Fruit fly (Drosophila melanogaster) whole organism, embryonic: ENCODE results near the gene nAChRalpha3.

Source experiments
- Asciz ChIP-seq: fragments of 200-800 bp; sonication (Bioruptor generic); optimal IDR thresholded peaks from 2 replicates; lab custom pipeline; 2017; ENCODE audit warnings: missing biosample characterization, mild to moderate bottlenecking, missing genetic modification characterization, missing genetic modification reagents
- Awh ChIP-seq: fragments of 200-800 bp; sonication (Bioruptor generic); IDR thresholded peaks from 2 replicates; pipeline ENCODE4, ENCODE4 v1.3.6; 2022; ENCODE audit warnings: missing biosample characterization, missing genetic modification characterization
- B-H1 ChIP-seq: fragments of 200-800 bp; sonication (Bioruptor generic); IDR thresholded peaks from 3 replicates; pipeline ENCODE4 v1.3.6; 2022; ENCODE audit warnings: missing biosample characterization, missing genetic modification characterization
- B-H2 ChIP-seq: fragments of 200-800 bp; sonication (Bioruptor generic); optimal IDR thresholded peaks from 2 replicates; lab custom pipeline; 2018; ENCODE audit warnings: missing biosample characterization, mild to moderate bottlenecking, missing genetic modification characterization
- BEAF-32 ChIP-seq: fragments of 200-800 bp; sonication (Bioruptor generic); optimal IDR thresholded peaks from 3 replicates; lab custom pipeline; 2017; ENCODE audit warnings: missing biosample characterization, missing genetic modification characterization, mild to moderate bottlenecking, moderate library complexity, missing genetic modification reagents
- CG11504 ChIP-seq: fragments of 200-800 bp; sonication (Bioruptor generic); optimal IDR thresholded peaks from 3 replicates; lab custom pipeline; 2019; ENCODE audit warnings: missing biosample characterization, mild to moderate bottlenecking, missing genetic modification characterization, moderate library complexity
- CG12391 ChIP-seq: fragments of 200-800 bp; sonication (Bioruptor generic); optimal IDR thresholded peaks from 3 replicates; lab custom pipeline; 2018; ENCODE audit warnings: missing biosample characterization, mild to moderate bottlenecking, missing genetic modification characterization, moderate library complexity
- CG12659 ChIP-seq: fragments of 200-800 bp; sonication (Bioruptor generic); optimal IDR thresholded peaks from 3 replicates; lab custom pipeline; 2017; ENCODE audit warnings: mild to moderate bottlenecking, missing biosample characterization, missing genetic modification reagents, missing genetic modification characterization
- CG1529 ChIP-seq: fragments of 200-800 bp; sonication (Bioruptor generic); optimal IDR thresholded peaks from 3 replicates; lab custom pipeline; 2018; ENCODE audit warnings: missing biosample characterization, missing genetic modification characterization
- CG17328 ChIP-seq: fragments of 200-800 bp; sonication (Bioruptor generic); IDR thresholded peaks from 2 replicates; pipeline ENCODE4 v1.3.6; 2022; ENCODE audit warnings: missing biosample characterization, missing genetic modification characterization
- CG17612 ChIP-seq: fragments of 200-800 bp; sonication (Bioruptor generic); IDR thresholded peaks from 2 replicates; pipeline ENCODE4 v1.3.6; 2022; ENCODE audit warnings: missing biosample characterization, missing genetic modification characterization
- CG18011 ChIP-seq: fragments of 200-800 bp; sonication (Bioruptor generic); optimal IDR thresholded peaks from 2 replicates; lab custom pipeline; 2017; ENCODE audit warnings: missing biosample characterization, missing genetic modification characterization, mild to moderate bottlenecking, moderate library complexity, missing genotype
- CG2120 ChIP-seq: fragments of 200-800 bp; sonication (Bioruptor generic); optimal IDR thresholded peaks from 3 replicates; lab custom pipeline; 2016; ENCODE audit warnings: missing biosample characterization, missing genetic modification characterization
- CG6654 ChIP-seq: fragments of 200-800 bp; sonication (Bioruptor generic); optimal IDR thresholded peaks from 2 replicates; lab custom pipeline; 2017; ENCODE audit warnings: missing biosample characterization, mild to moderate bottlenecking, missing genetic modification characterization
- CG6683 ChIP-seq: fragments of 200-800 bp; sonication (Bioruptor generic); optimal IDR thresholded peaks from 2 replicates; lab custom pipeline; 2017; ENCODE audit warnings: missing biosample characterization, mild to moderate bottlenecking, missing genetic modification characterization, missing genetic modification reagents
- CG7987 ChIP-seq: fragments of 200-800 bp; sonication (Bioruptor generic); optimal IDR thresholded peaks from 2 replicates; lab custom pipeline; 2018; ENCODE audit warnings: missing biosample characterization, mild to moderate bottlenecking, missing genetic modification characterization, moderate library complexity
- CG8478 ChIP-seq: fragments of >200 bp; optimal IDR thresholded peaks from 2 replicates; lab custom pipeline; 2018
- CG9932 ChIP-seq: fragments of 200-800 bp; sonication (Bioruptor generic); IDR thresholded peaks from 2 replicates; pipeline ENCODE4 v1.3.6; 2022; ENCODE audit warnings: missing biosample characterization, missing genetic modification characterization
- Dbx ChIP-seq: fragments of 200-800 bp; sonication (Bioruptor generic); IDR thresholded peaks from 3 replicates; pipeline ENCODE4 v1.3.6; 2022; ENCODE audit warnings: missing biosample characterization, missing genetic modification characterization
- E2f1 ChIP-seq: fragments of 200-800 bp; sonication (Bioruptor generic); IDR thresholded peaks from 2 replicates; pipeline ENCODE4 v1.3.6; 2022; ENCODE audit warnings: missing biosample characterization, missing genetic modification characterization
- Ets65A ChIP-seq: fragments of 200-800 bp; sonication (Bioruptor generic); peaks from one replicate; lab custom pipeline; 2016; ENCODE audit warnings: missing biosample characterization, missing genetic modification characterization
- Fer1 ChIP-seq: fragments of 200-800 bp; sonication (Bioruptor generic); optimal IDR thresholded peaks from 2 replicates; lab custom pipeline; 2017; ENCODE audit warnings: missing biosample characterization, mild to moderate bottlenecking, missing genetic modification characterization
- GATAe ChIP-seq: fragments of 200-800 bp; sonication (Bioruptor generic); conservative IDR thresholded peaks from 2 replicates; pipeline ENCODE4 v1.3.6; 2022; ENCODE audit warnings: missing biosample characterization, missing genetic modification characterization
- HmgZ ChIP-seq: fragments of 200-800 bp; sonication (Bioruptor generic); optimal IDR thresholded peaks from 2 replicates; lab custom pipeline; 2018; ENCODE audit warnings: missing biosample characterization, mild to moderate bottlenecking, missing genetic modification characterization
- Meics ChIP-seq: fragments of 200-800 bp; sonication (Bioruptor generic); optimal IDR thresholded peaks from 2 replicates; lab custom pipeline; 2017; ENCODE audit warnings: missing biosample characterization, mild to moderate bottlenecking, missing genetic modification characterization
- NK7.1 ChIP-seq: fragments of 200-800 bp; sonication (Bioruptor generic); optimal IDR thresholded peaks from 3 replicates; lab custom pipeline; 2016; ENCODE audit warnings: missing biosample characterization, missing genetic modification characterization
- Opbp ChIP-seq: fragments of 200-800 bp; sonication (Bioruptor generic); IDR thresholded peaks from 3 replicates; pipeline ENCODE4 v1.3.6; 2022; ENCODE audit warnings: missing biosample characterization, missing genetic modification characterization; ENCODE audit not compliant: partially characterized antibody
- Poxn ChIP-seq: fragments of 200-800 bp; sonication (Bioruptor generic); IDR thresholded peaks from 2 replicates; pipeline ENCODE4 v1.3.6; 2022; ENCODE audit warnings: missing biosample characterization, missing genetic modification characterization
- Ptx1 ChIP-seq: fragments of 200-800 bp; sonication (Bioruptor generic); IDR thresholded peaks from 2 replicates; pipeline ENCODE4 v1.3.6; 2022; ENCODE audit warnings: missing biosample characterization, missing genetic modification characterization
- Sry-δ ChIP-seq: fragments of 200-800 bp; sonication (Bioruptor generic); optimal IDR thresholded peaks from 2 replicates; lab custom pipeline; 2016; ENCODE audit warnings: missing biosample characterization, missing genetic modification characterization
- Ssrp ChIP-seq: fragments of 200-800 bp; sonication (Bioruptor generic); optimal IDR thresholded peaks from 2 replicates; lab custom pipeline; 2018; ENCODE audit warnings: missing biosample characterization, mild to moderate bottlenecking, missing genetic modification characterization, moderate library complexity
- Stat92E ChIP-seq, 3 experiments: fragments of >200 bp in 2 of 3; fragments of 200-800 bp in 1 of 3; sonication (Bioruptor generic) in 1 of 3; optimal IDR thresholded peaks; 2 replicates each; lab custom pipeline; 2017 to 2019; ENCODE audit warnings: missing biosample characterization in 3 of 3, missing genetic modification characterization in 3 of 3, mild to moderate bottlenecking in 1 of 3, moderate library complexity in 1 of 3
- Usf ChIP-seq: fragments of 200-800 bp; sonication (Bioruptor generic); optimal IDR thresholded peaks from 2 replicates; lab custom pipeline; 2017; ENCODE audit warnings: missing genotype, missing biosample characterization, missing genetic modification characterization
- amos ChIP-seq: fragments of 200-800 bp; sonication (Bioruptor generic); IDR thresholded peaks from 2 replicates; pipeline ENCODE4 v1.3.6; 2022; ENCODE audit warnings: missing biosample characterization, missing genetic modification characterization; ENCODE audit not compliant: partially characterized antibody
- az2 ChIP-seq: fragments of 200-800 bp; sonication (Bioruptor generic); optimal IDR thresholded peaks from 3 replicates; lab custom pipeline; 2016; ENCODE audit warnings: missing biosample characterization, missing genetic modification characterization
- bab2 ChIP-seq: fragments of 200-800 bp; sonication (Bioruptor generic); optimal IDR thresholded peaks from 2 replicates; lab custom pipeline; 2016; ENCODE audit warnings: missing biosample characterization, missing genetic modification characterization
- cad ChIP-seq: fragments of >200 bp; optimal IDR thresholded peaks from 2 replicates; lab custom pipeline; 2017; ENCODE audit warnings: missing biosample characterization, missing genetic modification characterization
- caup ChIP-seq: fragments of 200-800 bp; sonication (Bioruptor generic); optimal IDR thresholded peaks from 3 replicates; lab custom pipeline; 2017; ENCODE audit warnings: missing biosample characterization, mild to moderate bottlenecking, missing genetic modification characterization, moderate library complexity; ENCODE audit not compliant: severe bottlenecking
- chm ChIP-seq: fragments of 200-800 bp; sonication (Bioruptor generic); IDR thresholded peaks from 2 replicates; pipeline ENCODE4 v1.3.6; 2022; ENCODE audit warnings: missing biosample characterization, missing genetic modification characterization
- dm ChIP-seq: fragments of 200-800 bp; sonication (Bioruptor generic); optimal IDR thresholded peaks from 3 replicates; lab custom pipeline; 2016; ENCODE audit warnings: missing biosample characterization, missing genetic modification characterization
- ems ChIP-seq: fragments of 200-800 bp; sonication (Bioruptor generic); optimal IDR thresholded peaks from 3 replicates; lab custom pipeline; 2016; ENCODE audit warnings: missing biosample characterization, missing genetic modification characterization
- esg ChIP-seq: fragments of 200-800 bp; sonication (Bioruptor generic); conservative IDR thresholded peaks from 2 replicates; pipeline ENCODE4 v1.3.6; 2022; ENCODE audit warnings: missing biosample characterization, missing genetic modification characterization
- knrl ChIP-seq: fragments of 200-800 bp; sonication (Bioruptor generic); IDR thresholded peaks from 3 replicates; pipeline ENCODE4 v1.3.6; 2022; ENCODE audit warnings: missing biosample characterization, missing genetic modification characterization; ENCODE audit not compliant: partially characterized antibody
- lbe ChIP-seq: fragments of 200-800 bp; sonication (Bioruptor generic); optimal IDR thresholded peaks from 2 replicates; lab custom pipeline; 2016; ENCODE audit warnings: missing biosample characterization, mild to moderate bottlenecking, missing genetic modification characterization
- lola ChIP-seq, 3 experiments: fragments of >200 bp in 2 of 3; fragments of 200-800 bp in 1 of 3; sonication (Bioruptor generic) in 1 of 3; optimal IDR thresholded peaks; 2 replicates each; lab custom pipeline; 2017 to 2019; ENCODE audit warnings: missing biosample characterization in 3 of 3, missing genetic modification characterization in 3 of 3, mild to moderate bottlenecking in 1 of 3, moderate library complexity in 1 of 3
- nau ChIP-seq: fragments of 200-800 bp; sonication (Bioruptor generic); optimal IDR thresholded peaks from 3 replicates; lab custom pipeline; 2017; ENCODE audit warnings: missing biosample characterization, mild to moderate bottlenecking, missing genetic modification characterization, missing genetic modification reagents
- nom ChIP-seq: fragments of 200-800 bp; sonication (Bioruptor generic); optimal IDR thresholded peaks from 2 replicates; lab custom pipeline; 2017; ENCODE audit warnings: missing biosample characterization, missing genetic modification characterization, mild to moderate bottlenecking, moderate library complexity, missing genetic modification reagents
- ranshi ChIP-seq: fragments of 200-800 bp; sonication (Bioruptor generic); IDR thresholded peaks from 2 replicates; pipeline ENCODE4 v1.3.6; 2022; ENCODE audit warnings: missing biosample characterization, missing genetic modification characterization
- vnd ChIP-seq: fragments of 200-800 bp; sonication (Bioruptor generic); IDR thresholded peaks from 3 replicates; pipeline ENCODE4 v1.3.6; 2022; ENCODE audit warnings: missing biosample characterization, missing genetic modification characterization; ENCODE audit not compliant: partially characterized antibody
- wek ChIP-seq: fragments of 200-800 bp; sonication (Bioruptor generic); optimal IDR thresholded peaks from 3 replicates; lab custom pipeline; 2018; ENCODE audit warnings: missing biosample characterization, mild to moderate bottlenecking, missing genetic modification characterization, moderate library complexity
- yki ChIP-seq: fragments of >200 bp; optimal IDR thresholded peaks from 3 replicates; lab custom pipeline; 2018

nAChRalpha3 gene

dm6 chrX:8227942-8228341 is 139.0 kb downstream of the nAChRalpha3 start:
- TF ChIP-seq CG17328 (no peak), nom (GFP tag; lab: Kevin White, UChicago) (no peak), caup (no peak), CG6683 (GFP tag; lab: Kevin White, UChicago) (no peak), Dbx (GFP tag; lab: Robert Waterston, UW) (no peak), lola (GFP tag; optimal IDR thresholded peaks at IDR 0.05; lab: Kevin White, UChicago) (no peak), HmgZ (tag; lab: Kevin White, UChicago) (no peak), CG2120 (GFP tag; lab: Kevin White, UChicago) (no peak), E2f1 (GFP tag; lab: Robert Waterston, UW) (no peak), knrl (GFP tag; lab: Robert Waterston, UW) (peak; percentile 41; the same call in 1 of the 3 replicates), bab2 (GFP tag; lab: Kevin White, UChicago) (no peak), Asciz (no peak), ranshi (GFP tag; lab: Robert Waterston, UW) (no peak), amos (peak; percentile 37; the same call in 1 of the 2 replicates), Stat92E (GFP tag; optimal IDR thresholded peaks at IDR 0.05; lab: Kevin White, UChicago) (no peak), B-H1 (GFP tag; lab: Robert Waterston, UW) (no peak), ems (GFP tag; lab: Kevin White, UChicago) (no peak), CG12391 (tag; lab: Kevin White, UChicago) (no peak), az2 (GFP tag; lab: Kevin White, UChicago) (no peak), CG18011 (GFP tag; lab: Kevin White, UChicago) (no peak), cad (peak; percentile 85), Awh (GFP tag; lab: Robert Waterston, UW) (no peak), Ssrp (tag; lab: Kevin White, UChicago) (no peak), CG8478 (peak; percentile 11), Usf (GFP tag; lab: Kevin White, UChicago) (no peak), Ets65A (GFP tag; lab: Kevin White, UChicago) (peak; percentile 53), Sry-δ (GFP tag; lab: Kevin White, UChicago) (no peak), GATAe (GFP tag; lab: Robert Waterston, UW) (no peak), CG12659 (GFP tag; lab: Kevin White, UChicago) (no peak), chm (GFP tag; lab: Robert Waterston, UW) (no peak), CG17612 (GFP tag; lab: Robert Waterston, UW) (no peak), CG11504 (tag; lab: Kevin White, UChicago) (no peak), CG7987 (GFP tag; lab: Kevin White, UChicago) (no peak), esg (GFP tag; lab: Robert Waterston, UW) (no peak), lbe (no peak), CG9932 (GFP tag; lab: Robert Waterston, UW) (no peak), vnd (GFP tag; lab: Robert Waterston, UW) (no peak), Poxn (no peak), B-H2 (GFP tag; lab: Kevin White, UChicago) (no peak), BEAF-32 (GFP tag; lab: Kevin White, UChicago) (no peak), CG6654 (GFP tag; lab: Kevin White, UChicago) (peak; percentile 98), dm (GFP tag; lab: Kevin White, UChicago) (no peak), nau (GFP tag; lab: Kevin White, UChicago) (no peak), Ptx1 (GFP tag; lab: Robert Waterston, UW) (no peak), Meics (GFP tag; lab: Kevin White, UChicago) (no peak), Fer1 (GFP tag; lab: Kevin White, UChicago) (no peak), Opbp (GFP tag; lab: Robert Waterston, UW) (0 out of 3 replicates have a peak, but pooled peaks have one; percentile 11), NK7.1 (GFP tag; lab: Kevin White, UChicago) (no peak), yki (lab: Kevin White, UChicago) (no peak), wek (GFP tag; lab: Kevin White, UChicago) (no peak), CG1529 (GFP tag; lab: Kevin White, UChicago) (no peak)
